Worm (Caenorhabditis elegans) whole organism, L1 larva: Measurements from ENCODE around the gene T19A5.3.

Experiments used
- aly-2 ChIP-seq: fragments of 150-350 bp; optimal IDR thresholded peaks from 2 replicates; lab custom pipeline; 2014; ENCODE audit warnings: missing biosample characterization, missing genetic modification characterization
- dsc-1 ChIP-seq: sonication (generic microtip); optimal IDR thresholded peaks from 2 replicates; lab custom pipeline; 2016; ENCODE audit warnings: mild to moderate bottlenecking, missing genetic modification characterization, missing compliant biosample characterization
- grh-1 ChIP-seq: fragments of 200-800 bp; sonication (Bioruptor generic); IDR thresholded peaks from 2 replicates; pipeline ENCODE4 v1.3.6; 2022; ENCODE audit warnings: missing genetic modification reagents, missing genetic modification characterization, missing compliant biosample characterization
- lir-3 ChIP-seq: sonication (generic microtip); optimal IDR thresholded peaks from 2 replicates; lab custom pipeline; 2016; ENCODE audit warnings: mild to moderate bottlenecking, missing genetic modification characterization, moderate library complexity, missing compliant biosample characterization; ENCODE audit not compliant: poor library complexity
- nhr-76 ChIP-seq: sonication (generic microtip); optimal IDR thresholded peaks from 2 replicates; lab custom pipeline; 2017; ENCODE audit warnings: missing biosample characterization, missing genetic modification characterization
- nhr-90 ChIP-seq: sonication (generic microtip); optimal IDR thresholded peaks from 2 replicates; lab custom pipeline; 2016; ENCODE audit warnings: mild to moderate bottlenecking, missing genetic modification characterization, missing compliant biosample characterization; ENCODE audit not compliant: poor library complexity
- pqm-1 ChIP-seq: sonication (generic microtip); optimal IDR thresholded peaks from 3 replicates; lab custom pipeline; 2017; ENCODE audit warnings: missing biosample characterization, missing genetic modification characterization
- snpc-4 ChIP-seq: fragments of 150-350 bp; optimal IDR thresholded peaks from 2 replicates; lab custom pipeline; 2014; ENCODE audit warnings: missing biosample characterization, missing genetic modification characterization
- tlp-1 ChIP-seq: fragments of 150-350 bp; optimal IDR thresholded peaks from 2 replicates; lab custom pipeline; 2014; ENCODE audit warnings: missing biosample characterization, missing genetic modification characterization
- unc-62 ChIP-seq: fragments of 150-350 bp; optimal IDR thresholded peaks from 2 replicates; lab custom pipeline; 2014; ENCODE audit warnings: missing biosample characterization, missing genetic modification reagents, missing genetic modification characterization
- ztf-11 ChIP-seq, 2 experiments: sonication (generic microtip); optimal IDR thresholded peaks; 2 replicates each; lab custom pipeline; 2016 to 2017; ENCODE audit warnings: missing genetic modification characterization in 2 of 2, missing biosample characterization in 1 of 2, missing compliant biosample characterization in 1 of 2

DNA sequence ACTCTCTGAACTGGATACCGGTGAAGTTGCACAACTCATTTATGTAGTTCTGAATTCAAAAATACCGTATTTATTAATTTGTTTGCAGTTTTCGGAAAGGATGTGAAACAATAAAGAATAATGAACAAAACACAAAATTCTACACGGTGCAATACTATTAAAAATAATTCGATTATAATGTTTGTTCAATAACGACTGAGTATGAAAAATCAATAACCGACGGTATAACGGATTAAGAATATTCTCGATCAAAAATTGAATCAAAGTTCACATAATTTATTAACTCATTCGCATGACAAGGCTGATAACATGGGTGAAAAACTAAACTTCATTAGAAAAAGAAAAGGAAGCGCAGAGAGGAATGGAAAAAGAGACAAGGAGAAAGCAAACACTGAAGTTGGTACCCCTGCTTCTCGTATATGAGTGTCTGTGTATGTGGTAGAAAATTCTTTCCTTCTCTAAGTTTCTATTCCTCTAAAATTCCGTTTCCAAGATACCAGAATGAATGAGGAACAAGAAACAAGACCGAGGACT, 31.1 kb upstream of the T19A5.3 start, which contains the start of gene nhr-143:
- no peak for TF ChIP-seq tlp-1 (tag; lab: Kevin White, UChicago)
- TF ChIP-seq snpc-4 (tag; lab: Kevin White, UChicago), result no peak
- no peak for TF ChIP-seq grh-1 (GFP tag; lab: Robert Waterston, UW)
- TF ChIP-seq nhr-90 (tag; lab: Kevin White, UChicago), result no peak
- no peak for TF ChIP-seq nhr-76 (tag; lab: Kevin White, UChicago)
- no peak for TF ChIP-seq ztf-11 (tag; optimal IDR thresholded peaks at IDR 0.05; lab: Kevin White, UChicago)
- TF ChIP-seq unc-62 (GFP tag; lab: Kevin White, UChicago), result no peak
- no peak for TF ChIP-seq aly-2 (tag; lab: Kevin White, UChicago)
- TF ChIP-seq lir-3, result no peak
- TF ChIP-seq dsc-1 (tag; lab: Kevin White, UChicago), result no peak
- no peak for TF ChIP-seq pqm-1 (tag; lab: Kevin White, UChicago)
